Fruit fly (Drosophila melanogaster): ENCODE data around the gene CG11555.

DNA sequence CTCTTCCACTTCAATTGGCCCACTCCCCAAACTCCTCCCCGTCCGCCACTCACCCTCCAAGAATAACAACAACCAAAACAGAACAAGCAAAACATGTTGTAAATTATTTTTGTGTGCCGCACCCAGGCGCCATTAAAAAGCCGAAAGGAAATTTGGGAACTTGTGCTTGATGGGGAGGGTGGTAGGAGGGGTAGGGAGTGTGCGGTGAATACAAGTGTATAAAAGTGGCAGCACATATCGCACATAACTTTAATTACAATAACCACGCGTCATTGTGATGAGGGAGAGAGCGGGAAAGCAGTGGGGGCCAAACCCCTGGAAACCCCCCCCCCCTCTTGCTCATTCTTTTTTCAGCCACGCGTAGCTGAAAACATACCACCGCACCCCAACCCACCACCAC lies 33.5 kb downstream of the CG11555 start:
- TF ChIP-seq CG12605 (GFP tag; IDR thresholded peaks at IDR 0.05) (no peak), CG10348 (GFP tag; IDR thresholded peaks at IDR 0.05) (no peak), EcR (GFP tag; optimal IDR thresholded peaks at IDR 0.05) (no peak), Pif1B (GFP tag; optimal IDR thresholded peaks at IDR 0.05) (no peak), CG13204 (GFP tag; optimal IDR thresholded peaks at IDR 0.05) (no peak), CG32121 (GFP tag; IDR thresholded peaks at IDR 0.05) (no peak), CG9948 (tag; optimal IDR thresholded peaks at IDR 0.05) (no peak), CG8159 (tag; optimal IDR thresholded peaks at IDR 0.05) (no peak), gl (tag; optimal IDR thresholded peaks at IDR 0.05) (no peak), CG15710 (tag; optimal IDR thresholded peaks at IDR 0.05) (no peak), CG34367 (tag; optimal IDR thresholded peaks at IDR 0.05) (no peak), Snoo (tag; optimal IDR thresholded peaks at IDR 0.05) (no peak), Pif1A (GFP tag; optimal IDR thresholded peaks at IDR 0.05) (no peak)

Data from whole organism, pupa.